Worm (Caenorhabditis elegans): Measurements from ENCODE around the gene F46C3.2.

F46C3.2 gene

ce11 chrX:11407682-11408335, 10.8 kb downstream of the F46C3.2 start, which contains the start of gene F08B12.4:
Gene F08B12.4, minus strand, starts transcription at chrX:11407732.
- peak; percentile 44 for TF ChIP-seq lin-14 (GFP tag; optimal IDR thresholded peaks at IDR 0.05)
- peak; percentile 85 for TF ChIP-seq elt-2 (tag; optimal IDR thresholded peaks at IDR 0.05)
- no peak for TF ChIP-seq egl-13 (tag; optimal IDR thresholded peaks at IDR 0.05)
- TF ChIP-seq skn-1 (tag; optimal IDR thresholded peaks at IDR 0.05): no peak
- TF ChIP-seq pax-3 (tag; optimal IDR thresholded peaks at IDR 0.05): no peak
- no peak for TF ChIP-seq sup-37 (GFP tag; optimal IDR thresholded peaks at IDR 0.05)
- TF ChIP-seq lsy-2 (tag; optimal IDR thresholded peaks at IDR 0.05): peak in 1 of 2 experiments; percentile 43
- TF ChIP-seq jun-1 (tag; optimal IDR thresholded peaks at IDR 0.05): peak; percentile 43
- no peak for TF ChIP-seq efl-1 (optimal IDR thresholded peaks at IDR 0.05)
- TF ChIP-seq efl-1 (GFP tag; optimal IDR thresholded peaks at IDR 0.05 in 1 of 2): peak in 1 of 2 experiments; percentile 93
- TF ChIP-seq snu-23 (GFP tag; optimal IDR thresholded peaks at IDR 0.05): peak; percentile 0
- TF ChIP-seq egl-27 (tag; optimal IDR thresholded peaks at IDR 0.05): no peak

- TF ChIP-seq lsy-2 (tag; optimal IDR thresholded peaks at IDR 0.05) (no peak), nhr-20 (tag; optimal IDR thresholded peaks at IDR 0.05) (no peak), unc-30 (tag; optimal IDR thresholded peaks at IDR 0.05) (no peak), F16B12.6 (tag; optimal IDR thresholded peaks at IDR 0.05) (no peak), hlh-17 (GFP tag; optimal IDR thresholded peaks at IDR 0.05; ENCODE audit: borderline replicate concordance) (no peak), nhr-85 (tag) (no peak), nhr-84 (tag; optimal IDR thresholded peaks at IDR 0.05) (no peak), ztf-4 (tag; optimal IDR thresholded peaks at IDR 0.05) (no peak), fos-1 (tag; optimal IDR thresholded peaks at IDR 0.05) (no peak), xbp-1 (tag; optimal IDR thresholded peaks at IDR 0.05) (no peak), ama-1 (optimal IDR thresholded peaks at IDR 0.05) (no peak), elt-2 (tag; optimal IDR thresholded peaks at IDR 0.05) (no peak), aly-2 (tag; optimal IDR thresholded peaks at IDR 0.05) (no peak), rnt-1 (tag; optimal IDR thresholded peaks at IDR 0.05) (no peak), snpc-4 (tag; optimal IDR thresholded peaks at IDR 0.05) (no peak), swsn-7 (tag; optimal IDR thresholded peaks at IDR 0.05) (no peak), isw-1 (GFP tag; IDR thresholded peaks at IDR 0.05) (no peak)
Observed at ce11 chrX:11406784-11407183, 11.8 kb downstream of the F46C3.2 start.

ce11 chrX:11405908-11406307, 12.7 kb downstream of the F46C3.2 start, which contains the start of gene slo-2:
Gene slo-2, minus strand, starts transcription at chrX:11405931.
- TF ChIP-seq fkh-10 (GFP tag; optimal IDR thresholded peaks at IDR 0.05) (peak; percentile 39), nhr-11 (tag; optimal IDR thresholded peaks at IDR 0.05) (no peak), lin-14 (GFP tag; optimal IDR thresholded peaks at IDR 0.05) (peak; percentile 55), jun-1 (tag; optimal IDR thresholded peaks at IDR 0.05) (no peak), aha-1 (tag; optimal IDR thresholded peaks at IDR 0.05) (no peak), efl-1 (optimal IDR thresholded peaks at IDR 0.05) (no peak), efl-1 (GFP tag; optimal IDR thresholded peaks at IDR 0.05 in 1 of 2) (peak in 1 of 2 experiments; percentile 25), ceh-63 (GFP tag; optimal IDR thresholded peaks at IDR 0.05) (no peak), nhr-77 (tag; optimal IDR thresholded peaks at IDR 0.05) (no peak)

ce11 chrX:11400467-11401184, 17.9 kb downstream of the F46C3.2 start:
- peak; percentile 46 for TF ChIP-seq elt-2 (tag; optimal IDR thresholded peaks at IDR 0.05)
- no peak for TF ChIP-seq xbp-1 (tag; optimal IDR thresholded peaks at IDR 0.05)

ce11 chrX:11392924-11393323, 25.6 kb downstream of the F46C3.2 start, which contains the start of gene prx-12:
Gene prx-12, plus strand, starts transcription at chrX:11393294.
- no peak for TF ChIP-seq Y116A8C.19 (tag; optimal IDR thresholded peaks at IDR 0.05; ENCODE audit: borderline replicate concordance)
- no peak for TF ChIP-seq ceh-63 (GFP tag; optimal IDR thresholded peaks at IDR 0.05)
- no peak for TF ChIP-seq unc-130 (tag; optimal IDR thresholded peaks at IDR 0.05)
- TF ChIP-seq efl-3 (GFP tag; optimal IDR thresholded peaks at IDR 0.05): no peak
- TF ChIP-seq C16A3.4 (tag; optimal IDR thresholded peaks at IDR 0.05): no peak
- TF ChIP-seq lsy-2 (tag; optimal IDR thresholded peaks at IDR 0.05): no peak
- no peak for TF ChIP-seq aly-2 (tag; optimal IDR thresholded peaks at IDR 0.05)
- peak; percentile 35 for TF ChIP-seq elt-2 (tag; optimal IDR thresholded peaks at IDR 0.05)
- TF ChIP-seq ces-1 (GFP tag; optimal IDR thresholded peaks at IDR 0.05): no peak
- TF ChIP-seq lir-3 (tag; optimal IDR thresholded peaks at IDR 0.05; ENCODE audit: poor library complexity): no peak
- TF ChIP-seq blmp-1 (tag; optimal IDR thresholded peaks at IDR 0.05): peak; percentile 25
- TF ChIP-seq skn-1 (tag; optimal IDR thresholded peaks at IDR 0.05): no peak
- TF ChIP-seq mep-1 (tag; optimal IDR thresholded peaks at IDR 0.05): no peak
- no peak for TF ChIP-seq irx-1 (tag; optimal IDR thresholded peaks at IDR 0.05)
- TF ChIP-seq nhr-20 (tag; optimal IDR thresholded peaks at IDR 0.05): peak; percentile 45
- TF ChIP-seq tlp-1 (tag; optimal IDR thresholded peaks at IDR 0.05): no peak
- no peak for TF ChIP-seq swsn-7 (tag; optimal IDR thresholded peaks at IDR 0.05)
- TF ChIP-seq unc-98 (GFP tag; IDR thresholded peaks at IDR 0.05): no peak
- no peak for TF ChIP-seq grh-1 (GFP tag; IDR thresholded peaks at IDR 0.05)
- no peak for TF ChIP-seq egl-13 (tag; optimal IDR thresholded peaks at IDR 0.05)

All from whole organism, L1 larva.